Worm (Caenorhabditis elegans): ENCODE measurements around the gene taf-3.

ce11 chrX:16297123-16297522 lies 35.1 kb upstream of the taf-3 start:
- TF ChIP-seq nhr-237 (tag; optimal IDR thresholded peaks at IDR 0.05) = no peak
- no peak for TF ChIP-seq nhr-67 (tag; optimal IDR thresholded peaks at IDR 0.05)
- TF ChIP-seq jun-1 (tag; optimal IDR thresholded peaks at IDR 0.05) = no peak
- no peak for TF ChIP-seq fos-1 (tag; optimal IDR thresholded peaks at IDR 0.05)

Measured in whole organism, L3 larva.